Worm (Caenorhabditis elegans) whole organism, midembryonic: ENCODE measurements around the gene Y38H6C.9.

Experiments used
- cog-1 ChIP-seq: sonication (generic microtip); optimal IDR thresholded peaks from 2 replicates; lab custom pipeline; 2016; ENCODE audit warnings: missing genetic modification characterization, missing compliant biosample characterization
- flt-1 ChIP-seq: fragments of 200-800 bp; sonication (Bioruptor generic); IDR thresholded peaks from 2 replicates; pipeline ENCODE4 v1.3.6; 2022; ENCODE audit warnings: missing genetic modification characterization, missing compliant biosample characterization
- klf-2 ChIP-seq: fragments of 200-800 bp; sonication (Bioruptor generic); conservative IDR thresholded peaks from 2 replicates; pipeline ENCODE4 v1.3.6; 2022; ENCODE audit warnings: missing genetic modification reagents, missing genetic modification characterization, missing compliant biosample characterization
- med-1 ChIP-seq: sonication (generic microtip); optimal IDR thresholded peaks from 2 replicates; lab custom pipeline; 2017; ENCODE audit warnings: missing genetic modification characterization, mild to moderate bottlenecking, missing compliant biosample characterization, antibody characterized with exemption, missing genetic modification reagents; ENCODE audit not compliant: insufficient read depth
- ref-1 ChIP-seq: fragments of 200-800 bp; sonication (Bioruptor generic); conservative IDR thresholded peaks from 2 replicates; pipeline ENCODE4 v1.3.6; 2022; ENCODE audit warnings: missing genetic modification reagents, missing genetic modification characterization, missing compliant biosample characterization
- tab-1 ChIP-seq: fragments of 200-800 bp; sonication (Bioruptor generic); IDR thresholded peaks from 2 replicates; pipeline ENCODE4 v1.3.6; 2022; ENCODE audit warnings: missing genetic modification characterization, missing compliant biosample characterization
- ztf-29 ChIP-seq: fragments of 200-800 bp; sonication (Bioruptor generic); IDR thresholded peaks from 2 replicates; pipeline ENCODE4 v1.3.6; 2022; ENCODE audit warnings: missing genetic modification reagents, missing genetic modification characterization, missing compliant biosample characterization

- TF ChIP-seq ref-1 (no peak), tab-1 (no peak), flt-1 (GFP tag; lab: Robert Waterston, UW) (no peak), med-1 (GFP tag; lab: Kevin White, UChicago) (no peak), ztf-29 (GFP tag; lab: Robert Waterston, UW) (no peak), klf-2 (no peak), cog-1 (tag; lab: Kevin White, UChicago) (no peak)
Measured at ce11 chrV:20470385-20470784, 51.7 kb downstream of the Y38H6C.9 start, which contains the start of gene B0250.8.
